Worm (Caenorhabditis elegans) whole organism, L2 larva: ENCODE results near the gene nhr-180.

ENCODE experiments used
- R02D3.7 ChIP-seq: fragments of 150-350 bp; optimal IDR thresholded peaks from 2 replicates; lab custom pipeline; 2014; ENCODE audit warnings: missing biosample characterization, missing genetic modification characterization
- ama-1 ChIP-seq: fragments of 150-350 bp; optimal IDR thresholded peaks from 2 replicates; lab custom pipeline; 2018; ENCODE audit warnings: inconsistent platforms
- egl-27 ChIP-seq: sonication (generic microtip); optimal IDR thresholded peaks from 3 replicates; lab custom pipeline; 2017; ENCODE audit warnings: missing biosample characterization, missing genetic modification reagents, missing genetic modification characterization
- lin-39 ChIP-seq: fragments of 150-350 bp; optimal IDR thresholded peaks from 2 replicates; lab custom pipeline; 2014; ENCODE audit warnings: missing biosample characterization, missing genetic modification reagents, missing genetic modification characterization
- nhr-12 ChIP-seq: fragments of 150-350 bp; optimal IDR thresholded peaks from 2 replicates; lab custom pipeline; 2014; ENCODE audit warnings: missing biosample characterization, missing genetic modification characterization
- nhr-129 ChIP-seq: fragments of 150-350 bp; optimal IDR thresholded peaks from 2 replicates; lab custom pipeline; 2014; ENCODE audit warnings: missing biosample characterization, missing genetic modification characterization

ce11 chrV:638328-638727 lies 29.0 kb downstream of the nhr-180 start, which contains the start of gene srj-37:
- no peak for TF ChIP-seq nhr-129 (tag; lab: Kevin White, UChicago)
- no peak for TF ChIP-seq ama-1 (lab: Kevin White, UChicago)
- no peak for TF ChIP-seq lin-39 (tag; lab: Kevin White, UChicago)
- TF ChIP-seq R02D3.7, result no peak
- no peak for TF ChIP-seq nhr-12 (tag; lab: Kevin White, UChicago)
- no peak for TF ChIP-seq egl-27 (tag; lab: Kevin White, UChicago)
